Fruit fly (Drosophila melanogaster) whole organism, embryonic: ENCODE measurements around the gene CG34248.

Source experiments
- Adf1 ChIP-seq: fragments of 200-800 bp; sonication (Bioruptor generic); IDR thresholded peaks from 2 replicates; pipeline ENCODE4 v1.3.6; 2022; ENCODE audit warnings: missing biosample characterization, missing genetic modification characterization
- Asciz ChIP-seq: fragments of 200-800 bp; sonication (Bioruptor generic); optimal IDR thresholded peaks from 2 replicates; lab custom pipeline; 2017; ENCODE audit warnings: missing biosample characterization, mild to moderate bottlenecking, missing genetic modification characterization, missing genetic modification reagents
- Awh ChIP-seq: fragments of 200-800 bp; sonication (Bioruptor generic); IDR thresholded peaks from 2 replicates; pipeline ENCODE4, ENCODE4 v1.3.6; 2022; ENCODE audit warnings: missing biosample characterization, missing genetic modification characterization
- C15 ChIP-seq: fragments of 200-800 bp; sonication (Bioruptor generic); IDR thresholded peaks from 3 replicates; pipeline ENCODE4 v1.3.6; 2022; ENCODE audit warnings: missing biosample characterization, missing genetic modification characterization
- CG10267 ChIP-seq: fragments of 200-800 bp; sonication (Bioruptor generic); optimal IDR thresholded peaks from 2 replicates; lab custom pipeline; 2018; ENCODE audit warnings: missing biosample characterization, mild to moderate bottlenecking, missing genetic modification characterization, moderate library complexity
- CG10565 ChIP-seq: fragments of 200-800 bp; sonication (Bioruptor generic); optimal IDR thresholded peaks from 3 replicates; lab custom pipeline; 2016; ENCODE audit warnings: missing biosample characterization, mild to moderate bottlenecking, missing genetic modification characterization
- CG10959 ChIP-seq: fragments of 200-800 bp; sonication (Bioruptor generic); IDR thresholded peaks from 2 replicates; pipeline ENCODE4 v1.3.6; 2022; ENCODE audit warnings: missing biosample characterization, missing genetic modification characterization
- CG11398 ChIP-seq: fragments of 200-800 bp; sonication (Bioruptor generic); optimal IDR thresholded peaks from 2 replicates; lab custom pipeline; 2016; ENCODE audit warnings: missing biosample characterization, missing genetic modification characterization
- CG11560 ChIP-seq: fragments of 200-800 bp; sonication (Bioruptor generic); IDR thresholded peaks from 3 replicates; pipeline ENCODE4 v1.3.6; 2022; ENCODE audit warnings: missing biosample characterization, missing genetic modification characterization
- CG12659 ChIP-seq: fragments of 200-800 bp; sonication (Bioruptor generic); optimal IDR thresholded peaks from 3 replicates; lab custom pipeline; 2017; ENCODE audit warnings: mild to moderate bottlenecking, missing biosample characterization, missing genetic modification reagents, missing genetic modification characterization
- CG13123 ChIP-seq: fragments of 200-800 bp; sonication (Bioruptor generic); optimal IDR thresholded peaks from 2 replicates; lab custom pipeline; 2016; ENCODE audit warnings: missing biosample characterization, missing genetic modification characterization
- CG13894 ChIP-seq: fragments of 200-800 bp; sonication (Bioruptor generic); optimal IDR thresholded peaks from 3 replicates; lab custom pipeline; 2018; ENCODE audit warnings: missing biosample characterization, mild to moderate bottlenecking, missing genetic modification characterization, moderate library complexity
- CG14965 ChIP-seq: fragments of 200-800 bp; sonication (Bioruptor generic); optimal IDR thresholded peaks from 2 replicates; lab custom pipeline; 2016; ENCODE audit warnings: missing biosample characterization, missing genetic modification characterization, borderline replicate concordance
- CG15011 ChIP-seq: fragments of 200-800 bp; sonication (Bioruptor generic); optimal IDR thresholded peaks from 3 replicates; lab custom pipeline; 2018; ENCODE audit warnings: missing biosample characterization, mild to moderate bottlenecking, missing genetic modification characterization
- CG1529 ChIP-seq: fragments of 200-800 bp; sonication (Bioruptor generic); optimal IDR thresholded peaks from 3 replicates; lab custom pipeline; 2018; ENCODE audit warnings: missing biosample characterization, missing genetic modification characterization
- CG18476 ChIP-seq: fragments of 200-800 bp; sonication (Bioruptor generic); optimal IDR thresholded peaks from 2 replicates; lab custom pipeline; 2016; ENCODE audit warnings: missing biosample characterization, mild to moderate bottlenecking, missing genetic modification characterization
- CG18764 ChIP-seq: fragments of 200-800 bp; sonication (Bioruptor generic); optimal IDR thresholded peaks from 3 replicates; lab custom pipeline; 2016; ENCODE audit warnings: missing biosample characterization, missing genetic modification characterization
- CG30020 ChIP-seq: fragments of 200-800 bp; optimal IDR thresholded peaks from 2 replicates; lab custom pipeline; 2019; ENCODE audit warnings: missing biosample characterization, mild to moderate bottlenecking, missing genetic modification characterization, moderate library complexity
- CG34376 ChIP-seq: fragments of 200-800 bp; sonication (Bioruptor generic); optimal IDR thresholded peaks from 2 replicates; lab custom pipeline; 2018; ENCODE audit warnings: missing biosample characterization, mild to moderate bottlenecking, missing genetic modification characterization
- CG5245 ChIP-seq: fragments of 200-800 bp; sonication (Bioruptor generic); optimal IDR thresholded peaks from 3 replicates; lab custom pipeline; 2016; ENCODE audit warnings: missing biosample characterization, missing genetic modification characterization
- CG6254 ChIP-seq: fragments of 200-800 bp; sonication (Bioruptor generic); optimal IDR thresholded peaks from 3 replicates; lab custom pipeline; 2017; ENCODE audit warnings: mild to moderate bottlenecking, missing biosample characterization, missing genetic modification reagents, missing genetic modification characterization
- CG7372 ChIP-seq: fragments of 200-800 bp; sonication (Bioruptor generic); IDR thresholded peaks from 2 replicates; pipeline ENCODE4 v1.3.6; 2022; ENCODE audit warnings: missing biosample characterization, missing genetic modification characterization
- CG9932 ChIP-seq: fragments of 200-800 bp; sonication (Bioruptor generic); IDR thresholded peaks from 2 replicates; pipeline ENCODE4 v1.3.6; 2022; ENCODE audit warnings: missing biosample characterization, missing genetic modification characterization
- Dek ChIP-seq: fragments of 200-800 bp; sonication (Bioruptor generic); optimal IDR thresholded peaks from 3 replicates; lab custom pipeline; 2019; ENCODE audit warnings: missing biosample characterization, mild to moderate bottlenecking, missing genetic modification characterization, moderate library complexity
- Dp ChIP-seq: fragments of 200-800 bp; sonication (Bioruptor generic); optimal IDR thresholded peaks from 2 replicates; lab custom pipeline; 2018; ENCODE audit warnings: missing biosample characterization, mild to moderate bottlenecking, missing genetic modification characterization, moderate library complexity
- E2f1 ChIP-seq: fragments of 200-800 bp; sonication (Bioruptor generic); IDR thresholded peaks from 2 replicates; pipeline ENCODE4 v1.3.6; 2022; ENCODE audit warnings: missing biosample characterization, missing genetic modification characterization
- E2f2 ChIP-seq: fragments of 200-800 bp; sonication (Bioruptor generic); IDR thresholded peaks from 2 replicates; pipeline ENCODE4 v1.3.6; 2022; ENCODE audit warnings: missing biosample characterization, missing genetic modification characterization
- GATAe ChIP-seq: fragments of 200-800 bp; sonication (Bioruptor generic); conservative IDR thresholded peaks from 2 replicates; pipeline ENCODE4 v1.3.6; 2022; ENCODE audit warnings: missing biosample characterization, missing genetic modification characterization
- Gug ChIP-seq: fragments of 200-800 bp; sonication (Bioruptor generic); IDR thresholded peaks from 4 replicates; pipeline ENCODE4 v1.3.6; 2022; ENCODE audit warnings: missing biosample characterization, missing genetic modification characterization
- Max ChIP-seq: fragments of 200-800 bp; sonication (Bioruptor generic); optimal IDR thresholded peaks from 2 replicates; lab custom pipeline; 2016; ENCODE audit warnings: missing biosample characterization, mild to moderate bottlenecking, missing genetic modification characterization
- Optix ChIP-seq: fragments of 200-800 bp; sonication (Bioruptor generic); IDR thresholded peaks from 3 replicates; pipeline ENCODE4 v1.3.6; 2022; ENCODE audit warnings: missing biosample characterization, missing genetic modification characterization
- Sox102F ChIP-seq: fragments of 200-800 bp; sonication (Bioruptor generic); optimal IDR thresholded peaks from 2 replicates; lab custom pipeline; 2018; ENCODE audit warnings: missing biosample characterization, mild to moderate bottlenecking, missing genetic modification characterization, moderate library complexity
- Sry-β ChIP-seq: fragments of 200-800 bp; sonication (Bioruptor generic); optimal IDR thresholded peaks from 2 replicates; lab custom pipeline; 2018; ENCODE audit warnings: missing biosample characterization, mild to moderate bottlenecking, missing genetic modification characterization, moderate library complexity
- Sry-δ ChIP-seq: fragments of 200-800 bp; sonication (Bioruptor generic); optimal IDR thresholded peaks from 2 replicates; lab custom pipeline; 2016; ENCODE audit warnings: missing biosample characterization, missing genetic modification characterization
- ab ChIP-seq: fragments of 200-800 bp; sonication (Bioruptor generic); optimal IDR thresholded peaks from 2 replicates; lab custom pipeline; 2016; ENCODE audit warnings: missing biosample characterization, missing genetic modification characterization
- ac ChIP-seq: fragments of 200-800 bp; sonication (Bioruptor generic); optimal IDR thresholded peaks from 3 replicates; lab custom pipeline; 2017; ENCODE audit warnings: missing biosample characterization, mild to moderate bottlenecking, missing genetic modification characterization
- ara ChIP-seq: fragments of 200-800 bp; sonication (Bioruptor generic); IDR thresholded peaks from 2 replicates; pipeline ENCODE4 v1.3.6; 2022; ENCODE audit warnings: missing biosample characterization, missing genetic modification characterization
- ase ChIP-seq: fragments of 200-800 bp; sonication (Bioruptor generic); IDR thresholded peaks from 3 replicates; pipeline ENCODE4 v1.3.6; 2022; ENCODE audit warnings: missing biosample characterization, missing genetic modification characterization
- bab2 ChIP-seq: fragments of 200-800 bp; sonication (Bioruptor generic); optimal IDR thresholded peaks from 2 replicates; lab custom pipeline; 2016; ENCODE audit warnings: missing biosample characterization, missing genetic modification characterization
- bigmax ChIP-seq: fragments of 200-800 bp; sonication (Bioruptor generic); optimal IDR thresholded peaks from 2 replicates; lab custom pipeline; 2018; ENCODE audit warnings: missing biosample characterization, mild to moderate bottlenecking, missing genetic modification characterization
- bsh ChIP-seq, 2 experiments: fragments of 200-800 bp; sonication (Bioruptor generic); optimal IDR thresholded peaks; 2 replicates each; lab custom pipeline; 2017 to 2018; ENCODE audit warnings: mild to moderate bottlenecking in 2 of 2, missing biosample characterization in 2 of 2, missing genetic modification characterization in 2 of 2, moderate library complexity in 1 of 2
- danr ChIP-seq: fragments of 200-800 bp; sonication (Bioruptor generic); IDR thresholded peaks from 2 replicates; pipeline ENCODE4 v1.3.6; 2022; ENCODE audit warnings: missing biosample characterization, missing genetic modification characterization
- disco-r ChIP-seq: fragments of 200-800 bp; sonication (Bioruptor generic); optimal IDR thresholded peaks from 2 replicates; lab custom pipeline; 2016; ENCODE audit warnings: missing biosample characterization, missing genetic modification characterization
- gcm2 ChIP-seq: fragments of 200-800 bp; sonication (Bioruptor generic); optimal IDR thresholded peaks from 2 replicates; lab custom pipeline; 2016; ENCODE audit warnings: missing biosample characterization, missing genetic modification characterization
- mirr ChIP-seq: fragments of 200-800 bp; sonication (Bioruptor generic); optimal IDR thresholded peaks from 3 replicates; lab custom pipeline; 2018; ENCODE audit warnings: missing biosample characterization, mild to moderate bottlenecking, missing genetic modification characterization
- onecut ChIP-seq: fragments of 200-800 bp; sonication (Bioruptor generic); IDR thresholded peaks from 2 replicates; pipeline ENCODE4 v1.3.6; 2022; ENCODE audit warnings: missing biosample characterization, missing genetic modification characterization
- pnt ChIP-seq: fragments of 200-800 bp; sonication (Bioruptor generic); optimal IDR thresholded peaks from 3 replicates; lab custom pipeline; 2016; ENCODE audit warnings: missing biosample characterization, missing genetic modification characterization
- pros ChIP-seq: fragments of 200-800 bp; sonication (Bioruptor generic); optimal IDR thresholded peaks from 3 replicates; lab custom pipeline; 2019; ENCODE audit warnings: missing biosample characterization, mild to moderate bottlenecking, missing genetic modification characterization, moderate library complexity
- ro ChIP-seq: fragments of 200-800 bp; sonication (Bioruptor generic); IDR thresholded peaks from 2 replicates; pipeline ENCODE4 v1.3.6; 2022; ENCODE audit warnings: missing biosample characterization, missing genetic modification characterization
- slp2 ChIP-seq: fragments of 200-800 bp; sonication (Bioruptor generic); optimal IDR thresholded peaks from 2 replicates; lab custom pipeline; 2016; ENCODE audit warnings: missing biosample characterization, missing genetic modification characterization
- sug ChIP-seq: fragments of 200-800 bp; optimal IDR thresholded peaks from 2 replicates; lab custom pipeline; 2019; ENCODE audit warnings: missing biosample characterization, mild to moderate bottlenecking, missing genetic modification characterization, moderate library complexity
- vnd ChIP-seq: fragments of 200-800 bp; sonication (Bioruptor generic); IDR thresholded peaks from 3 replicates; pipeline ENCODE4 v1.3.6; 2022; ENCODE audit warnings: missing biosample characterization, missing genetic modification characterization; ENCODE audit not compliant: partially characterized antibody

CG34248 gene

DNA sequence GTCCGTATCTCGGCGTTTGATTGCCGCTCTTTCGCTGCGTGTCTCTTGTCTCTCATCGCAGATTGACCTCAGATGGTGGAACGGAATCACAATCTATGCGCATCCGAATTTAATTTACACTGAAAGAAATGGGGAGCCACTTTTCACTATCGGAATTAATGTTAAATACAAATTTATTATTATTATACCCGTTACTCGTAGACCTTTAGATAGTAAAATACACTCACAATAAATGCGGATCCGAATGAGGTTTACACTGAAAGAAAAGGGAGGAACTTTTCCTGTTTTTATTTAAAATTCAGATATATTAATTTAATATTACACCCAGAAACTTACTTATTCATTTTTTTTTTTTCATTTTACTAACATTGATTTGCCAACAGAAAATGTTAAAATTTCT lies 18.4 kb upstream of the CG34248 start (continued):
- TF ChIP-seq sug (tag; lab: Kevin White, UChicago) (no peak), CG30020 (no peak), mirr (GFP tag; lab: Kevin White, UChicago) (no peak), ara (no peak), CG15011 (GFP tag; lab: Kevin White, UChicago) (no peak), onecut (GFP tag; lab: Robert Waterston, UW) (0 out of 2 replicates have a peak, but pooled peaks have one; percentile 7), CG10959 (GFP tag; lab: Robert Waterston, UW) (no peak), Asciz (GFP tag; lab: Kevin White, UChicago) (no peak), bsh (GFP tag; optimal IDR thresholded peaks at IDR 0.05; lab: Kevin White, UChicago) (no peak), CG34376 (GFP tag; lab: Kevin White, UChicago) (no peak), ro (GFP tag; lab: Robert Waterston, UW) (no peak), Awh (GFP tag; lab: Robert Waterston, UW) (no peak), CG18764 (GFP tag; lab: Kevin White, UChicago) (no peak), gcm2 (GFP tag; lab: Kevin White, UChicago) (no peak), danr (GFP tag; lab: Robert Waterston, UW) (no peak), Adf1 (no peak), C15 (no peak), CG6254 (GFP tag; lab: Kevin White, UChicago) (no peak), bab2 (no peak), CG11398 (no peak), Sry-β (GFP tag; lab: Kevin White, UChicago) (no peak), Max (no peak), Gug (GFP tag; lab: Robert Waterston, UW) (0 out of 4 replicates have a peak, but pooled peaks have one; percentile 13), CG10565 (GFP tag; lab: Kevin White, UChicago) (no peak), CG12659 (peak; percentile 19), GATAe (GFP tag; lab: Robert Waterston, UW) (no peak), E2f2 (GFP tag; lab: Robert Waterston, UW) (peak; percentile 22; the same call in 1 of the 2 replicates), CG5245 (no peak), ac (GFP tag; lab: Kevin White, UChicago) (no peak), Optix (no peak), Sox102F (GFP tag; lab: Kevin White, UChicago) (peak; percentile 31), bigmax (GFP tag; lab: Kevin White, UChicago) (no peak), Sry-δ (GFP tag; lab: Kevin White, UChicago) (no peak), vnd (no peak), Dp (GFP tag; lab: Kevin White, UChicago) (no peak), E2f1 (GFP tag; lab: Robert Waterston, UW) (peak; percentile 33; the same call in 1 of the 2 replicates), CG13123 (GFP tag; lab: Kevin White, UChicago) (no peak), CG9932 (GFP tag; lab: Robert Waterston, UW) (no peak), slp2 (GFP tag; lab: Kevin White, UChicago) (no peak), Dek (tag; lab: Kevin White, UChicago) (no peak), CG1529 (GFP tag; lab: Kevin White, UChicago) (no peak), CG11560 (tag; lab: Robert Waterston, UW) (no peak), CG13894 (tag; lab: Kevin White, UChicago) (no peak), ab (GFP tag; lab: Kevin White, UChicago) (no peak), ase (peak; percentile 47; the same call in 1 of the 3 replicates), CG7372 (GFP tag; lab: Robert Waterston, UW) (no peak), CG10267 (tag; lab: Kevin White, UChicago) (no peak), pros (no peak), CG18476 (GFP tag; lab: Kevin White, UChicago) (no peak), CG14965 (GFP tag; lab: Kevin White, UChicago) (no peak), pnt (GFP tag; lab: Kevin White, UChicago) (no peak), disco-r (GFP tag; lab: Kevin White, UChicago) (no peak)
